Fruit fly (Drosophila melanogaster) whole organism, embryonic: Measurements from ENCODE around the gene Snm1.

Source experiments
- Awh ChIP-seq: fragments of 200-800 bp; sonication (Bioruptor generic); IDR thresholded peaks from 2 replicates; pipeline ENCODE4, ENCODE4 v1.3.6; 2022; ENCODE audit warnings: missing biosample characterization, missing genetic modification characterization
- CG11247 ChIP-seq: fragments of 200-800 bp; sonication (Bioruptor generic); IDR thresholded peaks from 2 replicates; pipeline ENCODE4 v1.3.6; 2022; ENCODE audit warnings: missing biosample characterization, missing genetic modification characterization
- CG15696 ChIP-seq: fragments of 200-800 bp; sonication (Bioruptor generic); optimal IDR thresholded peaks from 2 replicates; lab custom pipeline; 2019; ENCODE audit warnings: missing biosample characterization, mild to moderate bottlenecking, missing genetic modification characterization, moderate library complexity
- CG2678 ChIP-seq: fragments of 200-800 bp; sonication (Bioruptor generic); optimal IDR thresholded peaks from 3 replicates; lab custom pipeline; 2019; ENCODE audit warnings: missing biosample characterization, mild to moderate bottlenecking, missing genetic modification characterization, moderate library complexity
- CG31224 ChIP-seq: fragments of 200-800 bp; sonication (Bioruptor generic); IDR thresholded peaks from 2 replicates; pipeline ENCODE4 v1.3.6; 2022; ENCODE audit warnings: missing biosample characterization, missing genetic modification characterization
- CG31365 ChIP-seq: fragments of 200-800 bp; sonication (Bioruptor generic); optimal IDR thresholded peaks from 2 replicates; lab custom pipeline; 2018; ENCODE audit warnings: missing biosample characterization, mild to moderate bottlenecking, missing genetic modification characterization
- CG34376 ChIP-seq: fragments of 200-800 bp; sonication (Bioruptor generic); optimal IDR thresholded peaks from 2 replicates; lab custom pipeline; 2018; ENCODE audit warnings: missing biosample characterization, mild to moderate bottlenecking, missing genetic modification characterization
- CG4328 ChIP-seq: fragments of 200-800 bp; sonication (Bioruptor generic); optimal IDR thresholded peaks from 3 replicates; lab custom pipeline; 2017; ENCODE audit warnings: missing biosample characterization, missing genetic modification reagents, missing genetic modification characterization
- CG6654 ChIP-seq: fragments of 200-800 bp; sonication (Bioruptor generic); optimal IDR thresholded peaks from 2 replicates; lab custom pipeline; 2017; ENCODE audit warnings: missing biosample characterization, mild to moderate bottlenecking, missing genetic modification characterization
- CG6689 ChIP-seq: fragments of 200-800 bp; sonication (Bioruptor generic); IDR thresholded peaks from 2 replicates; pipeline ENCODE4 v1.3.6; 2022; ENCODE audit warnings: missing biosample characterization, missing genetic modification characterization
- CG8924 ChIP-seq: fragments of 200-800 bp; optimal IDR thresholded peaks from 3 replicates; lab custom pipeline; 2019; ENCODE audit warnings: missing biosample characterization, mild to moderate bottlenecking, missing genetic modification characterization, moderate library complexity
- CoRest ChIP-seq: fragments of 200-800 bp; sonication (Bioruptor generic); optimal IDR thresholded peaks from 3 replicates; lab custom pipeline; 2018; ENCODE audit warnings: missing biosample characterization, mild to moderate bottlenecking, missing genetic modification characterization, moderate library complexity
- Dll ChIP-seq: fragments of 200-800 bp; sonication (Bioruptor generic); IDR thresholded peaks from 4 replicates; pipeline ENCODE4 v1.3.6; 2022; ENCODE audit warnings: missing biosample characterization, missing genetic modification characterization; ENCODE audit not compliant: partially characterized antibody
- Doc2 ChIP-seq: fragments of 200-800 bp; sonication (Bioruptor generic); IDR thresholded peaks from 2 replicates; pipeline ENCODE4 v1.3.6; 2022; ENCODE audit warnings: missing biosample characterization, missing genetic modification characterization
- Drgx ChIP-seq: fragments of 200-800 bp; sonication (Bioruptor generic); IDR thresholded peaks from 2 replicates; pipeline ENCODE4 v1.3.6; 2022; ENCODE audit warnings: missing biosample characterization, missing genetic modification characterization
- Fer2 ChIP-seq: fragments of 200-800 bp; sonication (Bioruptor generic); optimal IDR thresholded peaks from 2 replicates; lab custom pipeline; 2018; ENCODE audit warnings: missing biosample characterization, mild to moderate bottlenecking, missing genetic modification characterization, moderate library complexity
- Hsf ChIP-seq: fragments of 200-800 bp; sonication (Bioruptor generic); optimal IDR thresholded peaks from 3 replicates; lab custom pipeline; 2016; ENCODE audit warnings: missing biosample characterization, missing genetic modification characterization
- Kr ChIP-seq: fragments of 200-800 bp; sonication (Bioruptor generic); optimal IDR thresholded peaks from 2 replicates; lab custom pipeline; 2017; ENCODE audit warnings: missing biosample characterization, mild to moderate bottlenecking, missing genetic modification characterization
- MBD-R2 ChIP-seq: fragments of 200-800 bp; sonication (Bioruptor generic); IDR thresholded peaks from 2 replicates; pipeline ENCODE4 v1.3.6; 2022; ENCODE audit warnings: missing biosample characterization, missing genetic modification characterization
- MESR4 ChIP-seq: fragments of 200-800 bp; sonication (Bioruptor generic); optimal IDR thresholded peaks from 2 replicates; lab custom pipeline; 2018; ENCODE audit warnings: missing biosample characterization, mild to moderate bottlenecking, missing genetic modification characterization, moderate library complexity
- Nf-YB ChIP-seq: fragments of 200-800 bp; sonication (Bioruptor generic); optimal IDR thresholded peaks from 3 replicates; lab custom pipeline; 2019; ENCODE audit warnings: missing biosample characterization, mild to moderate bottlenecking, missing genetic modification characterization, moderate library complexity
- Pdp1 ChIP-seq, 2 experiments: fragments of 200-800 bp; sonication (Bioruptor generic); optimal IDR thresholded peaks; 3 replicates each; lab custom pipeline; 2016; ENCODE audit warnings: missing biosample characterization in 2 of 2, missing genetic modification characterization in 2 of 2, mild to moderate bottlenecking in 1 of 2, moderate library complexity in 1 of 2
- Side ChIP-seq: fragments of 200-800 bp; sonication (Bioruptor generic); optimal IDR thresholded peaks from 2 replicates; lab custom pipeline; 2016; ENCODE audit warnings: missing biosample characterization, missing genetic modification characterization
- Six4 ChIP-seq: fragments of 200-800 bp; sonication (Bioruptor generic); optimal IDR thresholded peaks from 2 replicates; lab custom pipeline; 2016; ENCODE audit warnings: missing biosample characterization, missing genetic modification characterization
- Ssrp ChIP-seq: fragments of 200-800 bp; sonication (Bioruptor generic); optimal IDR thresholded peaks from 2 replicates; lab custom pipeline; 2018; ENCODE audit warnings: missing biosample characterization, mild to moderate bottlenecking, missing genetic modification characterization, moderate library complexity
- Trl ChIP-seq, 3 experiments: fragments of >200 bp in 2 of 3; fragments of 200-800 bp in 1 of 3; sonication (Bioruptor generic) in 1 of 3; optimal IDR thresholded peaks; 2 replicates in 1 of 3; 3 replicates in 2 of 3; lab custom pipeline; 2016 to 2017; ENCODE audit warnings: missing biosample characterization in 1 of 3, missing genetic modification characterization in 1 of 3
- Vsx1 ChIP-seq: fragments of 200-800 bp; sonication (Bioruptor generic); optimal IDR thresholded peaks from 2 replicates; lab custom pipeline; 2017; ENCODE audit warnings: missing biosample characterization, mild to moderate bottlenecking, missing genetic modification characterization, missing genetic modification reagents
- bowl ChIP-seq: fragments of 200-800 bp; sonication (Bioruptor generic); IDR thresholded peaks from 2 replicates; pipeline ENCODE4 v1.3.6; 2022; ENCODE audit warnings: missing biosample characterization, missing genetic modification characterization
- chif ChIP-seq, 2 experiments: fragments of 200-800 bp; sonication (Bioruptor generic); optimal IDR thresholded peaks; 3 replicates each; lab custom pipeline; 2016; ENCODE audit warnings: missing biosample characterization in 2 of 2, missing genetic modification characterization in 2 of 2
- chn ChIP-seq: fragments of 200-800 bp; sonication (Bioruptor generic); optimal IDR thresholded peaks from 2 replicates; lab custom pipeline; 2016; ENCODE audit warnings: missing biosample characterization, missing genetic modification characterization
- dimm ChIP-seq: fragments of 200-800 bp; sonication (Bioruptor generic); IDR thresholded peaks from 2 replicates; pipeline ENCODE4 v1.3.6; 2022; ENCODE audit warnings: missing biosample characterization, missing genetic modification characterization
- dmrt11E ChIP-seq: fragments of 200-800 bp; sonication (Bioruptor generic); optimal IDR thresholded peaks from 3 replicates; lab custom pipeline; 2018; ENCODE audit warnings: missing biosample characterization, mild to moderate bottlenecking, missing genetic modification characterization, moderate library complexity
- gfzf ChIP-seq: fragments of 200-800 bp; sonication (Bioruptor generic); optimal IDR thresholded peaks from 2 replicates; lab custom pipeline; 2016; ENCODE audit warnings: missing biosample characterization, mild to moderate bottlenecking, missing genetic modification characterization, moderate library complexity
- gt ChIP-seq: fragments of 200-800 bp; sonication (Bioruptor generic); IDR thresholded peaks from 2 replicates; pipeline ENCODE4 v1.3.6; 2022; ENCODE audit warnings: missing biosample characterization, missing genetic modification characterization
- her ChIP-seq: fragments of 200-800 bp; sonication (Bioruptor generic); optimal IDR thresholded peaks from 2 replicates; lab custom pipeline; 2016; ENCODE audit warnings: missing biosample characterization, missing genetic modification characterization
- ind ChIP-seq: fragments of 200-800 bp; sonication (Bioruptor generic); optimal IDR thresholded peaks from 3 replicates; lab custom pipeline; 2016; ENCODE audit warnings: missing biosample characterization, missing genetic modification characterization
- kah ChIP-seq: fragments of 200-800 bp; sonication (Bioruptor generic); optimal IDR thresholded peaks from 2 replicates; lab custom pipeline; 2018; ENCODE audit warnings: missing biosample characterization, mild to moderate bottlenecking, missing genetic modification characterization
- lov ChIP-seq, 2 experiments: fragments of 200-800 bp in 1 of 2; fragments of >200 bp in 1 of 2; sonication (Bioruptor generic) in 1 of 2; IDR thresholded peaks in 1 of 2; optimal IDR thresholded peaks in 1 of 2; 2 replicates in 1 of 2; 3 replicates in 1 of 2; pipeline versions ENCODE4 v1.3.6 to Lab custom; 2017 to 2022; ENCODE audit warnings: missing biosample characterization in 1 of 2, missing genetic modification characterization in 1 of 2
- pan ChIP-seq, 4 experiments: fragments of >200 bp in 3 of 4; fragments of 200-800 bp in 1 of 4; sonication (Bioruptor generic) in 1 of 4; optimal IDR thresholded peaks in 3 of 4; IDR thresholded peaks in 1 of 4; 2 replicates each; pipeline versions ENCODE4 v1.3.6 to Lab custom; 2017 to 2022; ENCODE audit warnings: missing biosample characterization in 2 of 4, missing genetic modification characterization in 2 of 4, mixed read lengths in 1 of 4
- prd ChIP-seq, 3 experiments: fragments of >200 bp in 2 of 3; fragments of 200-800 bp in 1 of 3; sonication (Bioruptor generic) in 1 of 3; optimal IDR thresholded peaks in 2 of 3; IDR thresholded peaks in 1 of 3; 2 replicates in 2 of 3; 3 replicates in 1 of 3; pipeline versions ENCODE4 v1.3.6 to Lab custom; 2017 to 2022; ENCODE audit warnings: missing biosample characterization in 1 of 3, missing genetic modification characterization in 1 of 3
- ranshi ChIP-seq: fragments of 200-800 bp; sonication (Bioruptor generic); IDR thresholded peaks from 2 replicates; pipeline ENCODE4 v1.3.6; 2022; ENCODE audit warnings: missing biosample characterization, missing genetic modification characterization
- sisA ChIP-seq: fragments of 200-800 bp; sonication (Bioruptor generic); IDR thresholded peaks from 2 replicates; pipeline ENCODE4 v1.3.6; 2022; ENCODE audit warnings: missing biosample characterization, missing genetic modification characterization
- sob ChIP-seq: fragments of 200-800 bp; sonication (Bioruptor generic); IDR thresholded peaks from 2 replicates; pipeline ENCODE4 v1.3.6; 2022; ENCODE audit warnings: missing biosample characterization, missing genetic modification characterization
- stc ChIP-seq: fragments of 200-800 bp; sonication (Bioruptor generic); IDR thresholded peaks from 2 replicates; pipeline ENCODE4 v1.3.6; 2022; ENCODE audit warnings: missing biosample characterization, missing genetic modification characterization
- trem ChIP-seq: fragments of 200-800 bp; optimal IDR thresholded peaks from 3 replicates; lab custom pipeline; 2019; ENCODE audit warnings: missing biosample characterization, mild to moderate bottlenecking, missing genetic modification characterization, moderate library complexity
- twi ChIP-seq: fragments of 200-800 bp; optimal IDR thresholded peaks from 2 replicates; lab custom pipeline; 2019; ENCODE audit warnings: missing biosample characterization, mild to moderate bottlenecking, missing genetic modification characterization, moderate library complexity
- tx ChIP-seq: fragments of 200-800 bp; sonication (Bioruptor generic); optimal IDR thresholded peaks from 2 replicates; lab custom pipeline; 2016; ENCODE audit warnings: missing biosample characterization, missing genetic modification characterization
- zfh2 ChIP-seq: fragments of 200-800 bp; sonication (Bioruptor generic); optimal IDR thresholded peaks from 2 replicates; lab custom pipeline; 2016; ENCODE audit warnings: missing biosample characterization, missing genetic modification characterization

Snm1 gene

dm6 chr3R:5547464-5547943 is 7.4 kb upstream of the Snm1 start, which contains the start of gene CG2519 (continued):
- TF ChIP-seq CG34376 (GFP tag; lab: Kevin White, UChicago) (peak; percentile 77), Dll (GFP tag; lab: Robert Waterston, UW) (peak; percentile 89), prd (optimal IDR thresholded peaks at IDR 0.05; lab: Kevin White, UChicago) (no peak), prd (GFP tag; IDR thresholded peaks at IDR 0.05; lab: Robert Waterston, UW) (peak; percentile 72), CG4328 (GFP tag; lab: Kevin White, UChicago) (peak; percentile 14), chif (GFP tag; optimal IDR thresholded peaks at IDR 0.05; lab: Kevin White, UChicago) (peak; percentile 33 to 51), Side (GFP tag; lab: Kevin White, UChicago) (peak; percentile 65), dimm (GFP tag; lab: Robert Waterston, UW) (no peak), bowl (GFP tag; lab: Robert Waterston, UW) (no peak; the same call in 1 of the 2 replicates), gfzf (GFP tag; lab: Kevin White, UChicago) (peak; percentile 42), CG8924 (tag; lab: Kevin White, UChicago) (peak; percentile 76), gt (GFP tag; lab: Robert Waterston, UW) (no peak), sob (GFP tag; lab: Robert Waterston, UW) (peak; percentile 78), Nf-YB (GFP tag; lab: Kevin White, UChicago) (no peak), CG11247 (GFP tag; lab: Robert Waterston, UW) (peak; percentile 64), Kr (GFP tag; lab: Kevin White, UChicago) (no peak), zfh2 (peak; percentile 72), Pdp1 (GFP tag; optimal IDR thresholded peaks at IDR 0.05; lab: Kevin White, UChicago) (peak in 1 of 2 experiments; percentile 45), Awh (GFP tag; lab: Robert Waterston, UW) (0 out of 2 replicates have a peak, but pooled peaks have one; percentile 9), CG31365 (tag; lab: Kevin White, UChicago) (no peak), tx (GFP tag; lab: Kevin White, UChicago) (peak; percentile 22), chn (GFP tag; lab: Kevin White, UChicago) (peak; percentile 62), Trl (optimal IDR thresholded peaks at IDR 0.05; lab: Kevin White, UChicago) (no peak), Trl (GFP tag; optimal IDR thresholded peaks at IDR 0.05; lab: Kevin White, UChicago) (peak; percentile 61), Ssrp (tag; lab: Kevin White, UChicago) (no peak), Vsx1 (GFP tag; lab: Kevin White, UChicago) (no peak), Hsf (GFP tag; lab: Kevin White, UChicago) (peak; percentile 63), CG2678 (no peak), CG15696 (tag; lab: Kevin White, UChicago) (peak; percentile 29), CG6654 (GFP tag; lab: Kevin White, UChicago) (no peak), pan (optimal IDR thresholded peaks at IDR 0.05; lab: Kevin White, UChicago) (no peak), pan (GFP tag; optimal IDR thresholded peaks at IDR 0.05 in 1 of 2, IDR thresholded peaks at IDR 0.05 in 1 of 2) (peak in 1 of 2 experiments; percentile 51), kah (GFP tag; lab: Kevin White, UChicago) (peak; percentile 56), Fer2 (tag; lab: Kevin White, UChicago) (peak; percentile 27), Drgx (GFP tag; lab: Robert Waterston, UW) (peak; percentile 4; the same call in 1 of the 2 replicates), Six4 (GFP tag; lab: Kevin White, UChicago) (peak; percentile 51), sisA (GFP tag; lab: Robert Waterston, UW) (peak; percentile 55), MESR4 (GFP tag; lab: Kevin White, UChicago) (peak; percentile 100), dmrt11E (tag; lab: Kevin White, UChicago) (peak; percentile 21), her (GFP tag; lab: Kevin White, UChicago) (peak; percentile 67), ind (GFP tag; lab: Kevin White, UChicago) (peak; percentile 55), ranshi (peak; percentile 53; the same call in 1 of the 2 replicates), lov (optimal IDR thresholded peaks at IDR 0.05; lab: Kevin White, UChicago) (no peak), lov (GFP tag; IDR thresholded peaks at IDR 0.05; lab: Robert Waterston, UW) (0 out of 3 replicates have a peak, but pooled peaks have one; percentile 53), MBD-R2 (GFP tag; lab: Robert Waterston, UW) (peak; percentile 85), CG6689 (GFP tag; lab: Robert Waterston, UW) (no peak), trem (peak; percentile 55), CoRest (tag; lab: Kevin White, UChicago) (no peak), CG31224 (GFP tag; lab: Robert Waterston, UW) (peak; percentile 39; the same call in 1 of the 2 replicates), Doc2 (GFP tag; lab: Robert Waterston, UW) (no peak), twi (tag; lab: Kevin White, UChicago) (no peak), stc (GFP tag; lab: Robert Waterston, UW) (peak; percentile 62; the same call in 1 of the 2 replicates)
